Worm (Caenorhabditis elegans) whole organism, young adult: Measurements from ENCODE around the gene twk-26.

Experiments
- C17E4.6 ChIP-seq: fragments of 200-800 bp; sonication (Bioruptor generic); IDR thresholded peaks from 2 replicates; pipeline ENCODE4 v1.3.6; 2022; ENCODE audit warnings: missing genetic modification reagents, missing genetic modification characterization, missing compliant biosample characterization
- D2030.7 ChIP-seq: fragments of 200-800 bp; sonication (Bioruptor generic); IDR thresholded peaks from 2 replicates; pipeline ENCODE4 v1.3.6; 2022; ENCODE audit warnings: missing genetic modification reagents, missing genetic modification characterization, missing compliant biosample characterization
- F22D6.2 ChIP-seq: sonication (generic microtip); optimal IDR thresholded peaks from 2 replicates; lab custom pipeline; 2016; ENCODE audit warnings: mild to moderate bottlenecking, missing genetic modification characterization, missing compliant biosample characterization
- F33H1.4 ChIP-seq: fragments of 200-800 bp; sonication (Bioruptor generic); IDR thresholded peaks from 2 replicates; pipeline ENCODE4 v1.3.6; 2022; ENCODE audit warnings: missing genetic modification reagents, missing genetic modification characterization, missing compliant biosample characterization
- F57A8.1 ChIP-seq: fragments of 200-800 bp; sonication (Bioruptor generic); optimal IDR thresholded peaks from 2 replicates; lab custom pipeline; 2018; ENCODE audit warnings: mild to moderate bottlenecking, missing genetic modification characterization, moderate library complexity, missing compliant biosample characterization
- K11D2.4 ChIP-seq: fragments of 200-800 bp; sonication (Bioruptor generic); IDR thresholded peaks from 2 replicates; pipeline ENCODE4 v1.3.6; 2022; ENCODE audit warnings: missing genetic modification reagents, missing genetic modification characterization, missing compliant biosample characterization
- Y53F4B.3 ChIP-seq: fragments of 200-800 bp; sonication (Bioruptor generic); IDR thresholded peaks from 2 replicates; pipeline ENCODE4 v1.3.6; 2022; ENCODE audit warnings: missing genetic modification reagents, missing genetic modification characterization, missing compliant biosample characterization
- Y53G8AR.9 ChIP-seq: fragments of 200-800 bp; sonication (Bioruptor generic); conservative IDR thresholded peaks from 2 replicates; pipeline ENCODE4 v1.3.6; 2022; ENCODE audit warnings: missing genetic modification reagents, missing genetic modification characterization, missing compliant biosample characterization
- Y67H2A.10 ChIP-seq: fragments of 200-800 bp; sonication (Bioruptor generic); conservative IDR thresholded peaks from 2 replicates; pipeline ENCODE4 v1.3.6; 2022; ENCODE audit warnings: missing genetic modification reagents, missing genetic modification characterization, missing compliant biosample characterization
- Y79H2A.3 ChIP-seq: fragments of 200-800 bp; sonication (Bioruptor generic); conservative IDR thresholded peaks from 2 replicates; pipeline ENCODE4 v1.3.6; 2022; ENCODE audit warnings: missing genetic modification reagents, missing genetic modification characterization, missing compliant biosample characterization
- atf-7 ChIP-seq: sonication (generic microtip); optimal IDR thresholded peaks from 2 replicates; lab custom pipeline; 2017; ENCODE audit warnings: mild to moderate bottlenecking, missing genetic modification characterization, missing compliant biosample characterization
- attf-3 ChIP-seq: fragments of 200-800 bp; sonication (Bioruptor generic); conservative IDR thresholded peaks from 2 replicates; pipeline ENCODE4 v1.3.6; 2022; ENCODE audit warnings: missing genetic modification reagents, missing genetic modification characterization, missing compliant biosample characterization
- attf-5 ChIP-seq: fragments of 200-800 bp; sonication (Bioruptor generic); optimal IDR thresholded peaks from 2 replicates; lab custom pipeline; 2018; ENCODE audit warnings: mild to moderate bottlenecking, missing genetic modification characterization, missing compliant biosample characterization
- ceh-58 ChIP-seq: fragments of 200-800 bp; sonication (Bioruptor generic); IDR thresholded peaks from 2 replicates; pipeline ENCODE4 v1.3.6; 2022; ENCODE audit warnings: missing genetic modification characterization, missing compliant biosample characterization
- ceh-79 ChIP-seq: sonication (generic microtip); optimal IDR thresholded peaks from 2 replicates; lab custom pipeline; 2017; ENCODE audit warnings: mild to moderate bottlenecking, missing genetic modification characterization, missing compliant biosample characterization
- chd-7 ChIP-seq: sonication (generic microtip); optimal IDR thresholded peaks from 2 replicates; lab custom pipeline; 2016; ENCODE audit warnings: mild to moderate bottlenecking, missing genetic modification characterization, moderate library complexity, missing compliant biosample characterization
- dpff-1 ChIP-seq: sonication (generic microtip); optimal IDR thresholded peaks from 2 replicates; lab custom pipeline; 2017; ENCODE audit warnings: mild to moderate bottlenecking, missing genetic modification characterization, missing compliant biosample characterization
- efl-1 ChIP-seq: fragments of 150-350 bp; optimal IDR thresholded peaks from 2 replicates; lab custom pipeline; 2014; ENCODE audit warnings: missing biosample characterization, missing genetic modification reagents, missing genetic modification characterization
- egl-44 ChIP-seq: fragments of 200-800 bp; sonication (Bioruptor generic); IDR thresholded peaks from 2 replicates; pipeline ENCODE4 v1.3.6; 2022; ENCODE audit warnings: missing genetic modification reagents, missing genetic modification characterization, missing compliant biosample characterization
- egrh-3 ChIP-seq: fragments of 200-800 bp; sonication (Bioruptor generic); IDR thresholded peaks from 2 replicates; pipeline ENCODE4 v1.3.6; 2022; ENCODE audit warnings: missing genetic modification reagents, missing genetic modification characterization, missing compliant biosample characterization
- ekl-4 ChIP-seq: fragments of 200-800 bp; sonication (Bioruptor generic); IDR thresholded peaks from 2 replicates; pipeline ENCODE4 v1.3.6; 2022; ENCODE audit warnings: missing genetic modification reagents, missing genetic modification characterization, missing compliant biosample characterization
- ets-4 ChIP-seq: fragments of 200-800 bp; sonication (Bioruptor generic); optimal IDR thresholded peaks from 2 replicates; lab custom pipeline; 2018; ENCODE audit warnings: mild to moderate bottlenecking, missing genetic modification characterization, missing compliant biosample characterization
- gei-17 ChIP-seq: fragments of 200-800 bp; sonication (Bioruptor generic); optimal IDR thresholded peaks from 2 replicates; lab custom pipeline; 2018; ENCODE audit warnings: mild to moderate bottlenecking, missing genetic modification characterization, missing compliant biosample characterization
- him-1 ChIP-seq: sonication (generic microtip); optimal IDR thresholded peaks from 2 replicates; lab custom pipeline; 2016; ENCODE audit warnings: missing genotype, missing genetic modification reagents, missing genetic modification characterization, missing compliant biosample characterization
- hlh-12 ChIP-seq: sonication (generic microtip); optimal IDR thresholded peaks from 2 replicates; lab custom pipeline; 2016; ENCODE audit warnings: missing genetic modification characterization, missing compliant biosample characterization
- hrde-1 ChIP-seq: sonication (generic microtip); optimal IDR thresholded peaks from 2 replicates; lab custom pipeline; 2016; ENCODE audit warnings: missing genetic modification characterization, mild to moderate bottlenecking, missing compliant biosample characterization, moderate library complexity, missing genotype, missing genetic modification reagents, borderline replicate concordance
- hsf-1 ChIP-seq: fragments of 200-800 bp; sonication (Bioruptor generic); IDR thresholded peaks from 2 replicates; pipeline ENCODE4 v1.3.6; 2022; ENCODE audit warnings: missing genetic modification reagents, missing genetic modification characterization, missing compliant biosample characterization
- let-526 ChIP-seq: fragments of 200-800 bp; sonication (Bioruptor generic); IDR thresholded peaks from 2 replicates; pipeline ENCODE4 v1.3.6; 2022; ENCODE audit warnings: missing genetic modification reagents, missing genetic modification characterization, missing compliant biosample characterization
- let-607 ChIP-seq, 2 experiments: fragments of 200-800 bp in 1 of 2; sonication (Bioruptor generic) in 1 of 2; sonication (generic microtip) in 1 of 2; optimal IDR thresholded peaks; 2 replicates each; lab custom pipeline; 2016 to 2018; ENCODE audit warnings: mild to moderate bottlenecking in 2 of 2, missing compliant biosample characterization in 2 of 2, missing genetic modification characterization in 2 of 2, moderate library complexity in 2 of 2, missing genotype in 1 of 2
- lin-26 ChIP-seq: fragments of 200-800 bp; sonication (Bioruptor generic); IDR thresholded peaks from 2 replicates; pipeline ENCODE4 v1.3.6; 2022; ENCODE audit warnings: missing genetic modification reagents, missing genetic modification characterization, missing compliant biosample characterization
- lin-35 ChIP-seq, 3 experiments: fragments of 150-350 bp in 2 of 3; sonication (generic microtip) in 1 of 3; optimal IDR thresholded peaks; 2 replicates each; lab custom pipeline; 2014 to 2018; ENCODE audit warnings: missing biosample characterization in 3 of 3, missing genetic modification characterization in 3 of 3, missing genetic modification reagents in 3 of 3
- lin-40 ChIP-seq: sonication (generic microtip); optimal IDR thresholded peaks from 2 replicates; lab custom pipeline; 2016; ENCODE audit warnings: missing genetic modification characterization, mild to moderate bottlenecking, missing compliant biosample characterization, missing genotype, missing genetic modification reagents
- lsl-1 ChIP-seq: fragments of 200-800 bp; sonication (Bioruptor generic); optimal IDR thresholded peaks from 2 replicates; lab custom pipeline; 2018; ENCODE audit warnings: mild to moderate bottlenecking, missing genetic modification characterization, moderate library complexity, missing compliant biosample characterization
- madf-3 ChIP-seq: fragments of 200-800 bp; sonication (Bioruptor generic); IDR thresholded peaks from 2 replicates; pipeline ENCODE4 v1.3.6; 2022; ENCODE audit warnings: missing genetic modification reagents, missing genetic modification characterization, missing compliant biosample characterization
- madf-6 ChIP-seq: fragments of 200-800 bp; sonication (Bioruptor generic); IDR thresholded peaks from 2 replicates; pipeline ENCODE4 v1.3.6; 2022; ENCODE audit warnings: missing genetic modification reagents, missing genetic modification characterization, missing compliant biosample characterization
- madf-8 ChIP-seq: fragments of 200-800 bp; sonication (Bioruptor generic); conservative IDR thresholded peaks from 2 replicates; pipeline ENCODE4 v1.3.6; 2022; ENCODE audit warnings: missing genetic modification reagents, missing genetic modification characterization, missing compliant biosample characterization
- nfyb-1 ChIP-seq: fragments of 200-800 bp; sonication (Bioruptor generic); IDR thresholded peaks from 2 replicates; pipeline ENCODE4 v1.3.6; 2022; ENCODE audit warnings: missing genetic modification reagents, missing genetic modification characterization, missing compliant biosample characterization
- nhr-27 ChIP-seq: fragments of 200-800 bp; sonication (Bioruptor generic); optimal IDR thresholded peaks from 2 replicates; lab custom pipeline; 2018; ENCODE audit warnings: mild to moderate bottlenecking, missing genetic modification characterization, moderate library complexity, missing compliant biosample characterization
- rcor-1 ChIP-seq: fragments of 200-800 bp; sonication (Bioruptor generic); IDR thresholded peaks from 2 replicates; pipeline ENCODE4 v1.3.6; 2022; ENCODE audit warnings: missing genetic modification reagents, missing genetic modification characterization, missing compliant biosample characterization
- sdz-38 ChIP-seq: sonication (generic microtip); optimal IDR thresholded peaks from 2 replicates; lab custom pipeline; 2016; ENCODE audit warnings: missing genotype, missing genetic modification characterization, missing compliant biosample characterization
- snpc-1.1 ChIP-seq: sonication (generic microtip); optimal IDR thresholded peaks from 2 replicates; lab custom pipeline; 2017; ENCODE audit warnings: missing genetic modification characterization, mild to moderate bottlenecking, missing compliant biosample characterization, antibody characterized with exemption, moderate library complexity, missing genotype, missing genetic modification reagents; ENCODE audit not compliant: insufficient read depth
- snpc-3.4 ChIP-seq: sonication (generic microtip); optimal IDR thresholded peaks from 2 replicates; lab custom pipeline; 2017; ENCODE audit warnings: missing genetic modification characterization, mild to moderate bottlenecking, missing compliant biosample characterization, antibody characterized with exemption, moderate library complexity, missing genotype, missing genetic modification reagents
- somi-1 ChIP-seq: fragments of 200-800 bp; sonication (Bioruptor generic); optimal IDR thresholded peaks from 2 replicates; lab custom pipeline; 2018; ENCODE audit warnings: mild to moderate bottlenecking, missing genetic modification characterization, missing compliant biosample characterization
- sptf-2 ChIP-seq: fragments of 200-800 bp; sonication (Bioruptor generic); optimal IDR thresholded peaks from 2 replicates; lab custom pipeline; 2018; ENCODE audit warnings: mild to moderate bottlenecking, missing genetic modification characterization, missing compliant biosample characterization
- tbp1 ChIP-seq: fragments of 200-800 bp; sonication (Bioruptor generic); optimal IDR thresholded peaks from 2 replicates; lab custom pipeline; 2018; ENCODE audit warnings: mild to moderate bottlenecking, missing genetic modification characterization, missing compliant biosample characterization
- ztf-22 ChIP-seq: fragments of 200-800 bp; sonication (Bioruptor generic); optimal IDR thresholded peaks from 2 replicates; lab custom pipeline; 2018; ENCODE audit warnings: mild to moderate bottlenecking, missing genetic modification characterization, moderate library complexity, missing compliant biosample characterization
- ztf-28 ChIP-seq: fragments of 200-800 bp; sonication (Bioruptor generic); IDR thresholded peaks from 2 replicates; pipeline ENCODE4 v1.3.6; 2022; ENCODE audit warnings: missing genetic modification reagents, missing genetic modification characterization, missing compliant biosample characterization
- ztf-3 ChIP-seq: fragments of 200-800 bp; sonication (Bioruptor generic); optimal IDR thresholded peaks from 2 replicates; lab custom pipeline; 2018; ENCODE audit warnings: mild to moderate bottlenecking, missing genetic modification characterization, missing compliant biosample characterization

The twk-26 gene

ce11 chrX:3035972-3036379, 18.6 kb downstream of the twk-26 start (continued):
- TF ChIP-seq atf-7 (tag; lab: Kevin White, UChicago) (peak; percentile 95), let-526 (GFP tag; lab: Robert Waterston, UW) (peak; percentile 95), lin-26 (peak; percentile 98), nfyb-1 (peak; percentile 98), ekl-4 (GFP tag; lab: Robert Waterston, UW) (peak; percentile 93), egl-44 (peak; percentile 97), ceh-79 (peak; percentile 98), snpc-1.1 (tag; lab: Kevin White, UChicago) (peak; percentile 84), sptf-2 (GFP tag; lab: Kevin White, UChicago) (peak; percentile 80), attf-3 (GFP tag; lab: Robert Waterston, UW) (peak; percentile 71), madf-3 (GFP tag; lab: Robert Waterston, UW) (peak; percentile 86), rcor-1 (peak; percentile 95), gei-17 (GFP tag; lab: Kevin White, UChicago) (peak; percentile 91), K11D2.4 (peak; percentile 95), D2030.7 (GFP tag; lab: Robert Waterston, UW) (peak; percentile 94), efl-1 (GFP tag; lab: Kevin White, UChicago) (no peak), hrde-1 (tag; lab: Kevin White, UChicago) (peak; percentile 77), egrh-3 (GFP tag; lab: Robert Waterston, UW) (peak; percentile 74), lsl-1 (GFP tag; lab: Kevin White, UChicago) (peak; percentile 43), lin-40 (tag; lab: Kevin White, UChicago) (peak; percentile 97), ceh-58 (peak; percentile 89; the same call in 1 of the 2 replicates), Y53F4B.3 (GFP tag; lab: Robert Waterston, UW) (peak; percentile 92), nhr-27 (tag; lab: Kevin White, UChicago) (peak; percentile 95), F57A8.1 (GFP tag; lab: Kevin White, UChicago) (peak; percentile 94), snpc-3.4 (tag; lab: Kevin White, UChicago) (peak; percentile 86), madf-8 (GFP tag; lab: Robert Waterston, UW) (0 out of 2 replicates have a peak, but pooled peaks have one; percentile 22), hsf-1 (peak; percentile 68), ztf-22 (peak; percentile 87), hlh-12 (tag; lab: Kevin White, UChicago) (peak; percentile 88), somi-1 (GFP tag; lab: Kevin White, UChicago) (peak; percentile 93), sdz-38 (tag; lab: Kevin White, UChicago) (peak; percentile 70), attf-5 (GFP tag; lab: Kevin White, UChicago) (peak; percentile 85), Y67H2A.10 (peak; percentile 83), ztf-3 (GFP tag; lab: Kevin White, UChicago) (peak; percentile 71), him-1 (tag; lab: Kevin White, UChicago) (peak; percentile 100), let-607 (tag; optimal IDR thresholded peaks at IDR 0.05; lab: Kevin White, UChicago) (peak; percentile 74 to 88), Y53G8AR.9 (GFP tag; lab: Robert Waterston, UW) (peak; percentile 95), ets-4 (GFP tag; lab: Kevin White, UChicago) (peak; percentile 55), F22D6.2 (tag; lab: Kevin White, UChicago) (peak; percentile 75), F33H1.4 (GFP tag; lab: Robert Waterston, UW) (peak; percentile 32), chd-7 (tag; lab: Kevin White, UChicago) (peak; percentile 96), ztf-28 (GFP tag; lab: Robert Waterston, UW) (peak; percentile 97), lin-35 (GFP tag; optimal IDR thresholded peaks at IDR 0.05; lab: Kevin White, UChicago) (peak; percentile 11 to 87 (median 72)), madf-6 (GFP tag; lab: Robert Waterston, UW) (peak; percentile 82), Y79H2A.3 (GFP tag; lab: Robert Waterston, UW) (peak; percentile 83), C17E4.6 (peak; percentile 80), tbp1 (peak; percentile 100), dpff-1 (tag; lab: Kevin White, UChicago) (peak; percentile 77)
